Worm (Caenorhabditis elegans): ENCODE results near the gene C36E6.2.

- TF ChIP-seq nhr-2 (tag; optimal IDR thresholded peaks at IDR 0.05) (no peak), snpc-4 (tag; optimal IDR thresholded peaks at IDR 0.05) (no peak), pha-4 (tag; optimal IDR thresholded peaks at IDR 0.05) (no peak), nhr-76 (tag; optimal IDR thresholded peaks at IDR 0.05) (no peak), mab-5 (tag; optimal IDR thresholded peaks at IDR 0.05) (no peak), lsy-2 (tag; optimal IDR thresholded peaks at IDR 0.05) (no peak), sptf-1 (tag; optimal IDR thresholded peaks at IDR 0.05) (no peak), nhr-28 (tag; optimal IDR thresholded peaks at IDR 0.05) (no peak), mep-1 (tag; optimal IDR thresholded peaks at IDR 0.05) (no peak), lin-32 (GFP tag; optimal IDR thresholded peaks at IDR 0.05) (no peak), unc-62 (GFP tag; optimal IDR thresholded peaks at IDR 0.05) (no peak), lin-13 (tag; optimal IDR thresholded peaks at IDR 0.05) (no peak), elt-3 (tag; optimal IDR thresholded peaks at IDR 0.05) (no peak), unc-120 (tag; optimal IDR thresholded peaks at IDR 0.05; ENCODE audit: poor library complexity, severe bottlenecking) (no peak)
Observed at ce11 chrX:17428803-17429202, 22.7 kb upstream of the C36E6.2 start, which contains the start of gene pbo-6.
